Fruit fly (Drosophila melanogaster): ENCODE data around the gene psd.

The psd gene

DNA sequence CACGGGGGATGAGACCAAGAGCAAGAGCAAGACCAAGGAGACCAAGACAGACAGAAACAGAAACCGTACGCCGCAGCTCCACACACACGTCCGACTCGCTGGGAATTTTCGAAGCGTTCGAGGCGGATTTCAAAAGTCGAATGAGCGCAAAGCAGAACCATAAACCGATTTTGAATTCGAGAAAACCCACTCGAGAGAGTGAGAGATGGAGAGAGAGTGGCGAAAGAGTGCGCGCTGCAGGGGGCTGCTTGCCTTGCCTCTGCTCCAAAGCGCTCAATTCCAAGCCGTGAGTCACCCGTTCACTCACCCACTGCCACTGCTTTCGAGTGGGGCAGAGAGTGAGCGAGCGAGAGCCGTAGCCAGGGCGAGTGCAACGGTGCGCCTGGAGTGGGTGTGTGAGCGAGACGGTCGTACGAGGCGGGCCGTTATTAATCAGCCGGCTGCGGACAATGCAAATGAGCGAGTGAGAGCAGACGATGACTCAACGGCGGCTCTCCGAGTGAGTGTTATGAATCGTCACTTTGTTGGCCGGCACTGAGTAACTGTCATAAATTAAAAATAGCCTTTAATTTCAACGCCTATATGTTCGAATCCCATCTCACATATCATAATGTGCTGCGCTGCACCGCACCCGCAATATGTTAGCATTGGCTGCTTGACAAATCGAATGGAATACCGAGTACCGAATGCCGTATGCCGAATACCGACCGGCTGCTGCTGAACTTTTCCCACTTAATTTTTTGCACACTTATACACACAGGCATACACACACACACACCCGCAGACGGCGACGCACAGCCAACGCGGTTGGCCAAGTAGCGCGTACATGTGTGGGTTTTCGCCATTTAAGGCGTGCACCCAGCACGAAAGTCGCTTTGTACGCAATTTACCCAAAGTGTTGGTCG is 15.5 kb upstream of the psd start (continued):
- TF ChIP-seq Hr3 (GFP tag; optimal IDR thresholded peaks at IDR 0.05) (no peak), al (GFP tag; IDR thresholded peaks at IDR 0.05) (no peak), zfh1 (GFP tag; IDR thresholded peaks at IDR 0.05) (no peak), CG15514 (GFP tag; optimal IDR thresholded peaks at IDR 0.05) (peak; percentile 25), Max (GFP tag; optimal IDR thresholded peaks at IDR 0.05) (no peak), CG2116 (GFP tag; optimal IDR thresholded peaks at IDR 0.05) (no peak), crc (GFP tag; optimal IDR thresholded peaks at IDR 0.05) (no peak), CG10431 (GFP tag; optimal IDR thresholded peaks at IDR 0.05) (peak; percentile 35), YL-1 (GFP tag; optimal IDR thresholded peaks at IDR 0.05) (peak; percentile 23), sr (GFP tag; IDR thresholded peaks at IDR 0.05) (no peak), HLH54F (GFP tag; optimal IDR thresholded peaks at IDR 0.05) (no peak), zf30C (GFP tag; optimal IDR thresholded peaks at IDR 0.05) (peak; percentile 26), tin (GFP tag; optimal IDR thresholded peaks at IDR 0.05) (peak; percentile 1), cwo (GFP tag; optimal IDR thresholded peaks at IDR 0.05) (peak; percentile 33), onecut (GFP tag; IDR thresholded peaks at IDR 0.05) (peak; percentile 8; the same call in 1 of the 2 replicates), lilli (GFP tag; optimal IDR thresholded peaks at IDR 0.05) (peak; percentile 9), CG13894 (tag; optimal IDR thresholded peaks at IDR 0.05) (peak; percentile 57), ham (GFP tag; IDR thresholded peaks at IDR 0.05) (no peak), Pdp1 (GFP tag; optimal IDR thresholded peaks at IDR 0.05) (peak in 1 of 2 experiments; percentile 19), trem (tag; optimal IDR thresholded peaks at IDR 0.05) (peak; percentile 12), CG10209 (GFP tag; optimal IDR thresholded peaks at IDR 0.05) (no peak), CG12942 (GFP tag; optimal IDR thresholded peaks at IDR 0.05) (no peak), nau (GFP tag; optimal IDR thresholded peaks at IDR 0.05) (no peak), insv (GFP tag; optimal IDR thresholded peaks at IDR 0.05) (peak in 1 of 2 experiments; percentile 37), CG13287 (GFP tag; IDR thresholded peaks at IDR 0.05; ENCODE audit: partially characterized antibody) (no peak), HLH4C (GFP tag; IDR thresholded peaks at IDR 0.05; ENCODE audit: partially characterized antibody) (no peak), CG42726 (GFP tag; IDR thresholded peaks at IDR 0.05; ENCODE audit: partially characterized antibody) (no peak), croc (GFP tag; conservative IDR thresholded peaks at IDR 0.05) (no peak), danr (GFP tag; IDR thresholded peaks at IDR 0.05) (no peak), Sox102F (GFP tag; optimal IDR thresholded peaks at IDR 0.05) (no peak), Camta (GFP tag; optimal IDR thresholded peaks at IDR 0.05) (no peak), dmrt99B (tag; optimal IDR thresholded peaks at IDR 0.05) (peak; percentile 30), kay (GFP tag; optimal IDR thresholded peaks at IDR 0.05) (peak; percentile 98), lbe (GFP tag; optimal IDR thresholded peaks at IDR 0.05) (peak; percentile 70), CG1233 (GFP tag; optimal IDR thresholded peaks at IDR 0.05) (peak; percentile 37), PHDP (tag; optimal IDR thresholded peaks at IDR 0.05) (peak; percentile 22), CG14860 (GFP tag; IDR thresholded peaks at IDR 0.05; ENCODE audit: partially characterized antibody) (no peak), HLH3B (GFP tag; IDR thresholded peaks at IDR 0.05) (no peak), CrebB (tag; optimal IDR thresholded peaks at IDR 0.05) (no peak), sd (tag; optimal IDR thresholded peaks at IDR 0.05) (peak; percentile 41), cg (GFP tag; optimal IDR thresholded peaks at IDR 0.05) (peak; percentile 92), jigr1 (GFP tag; IDR thresholded peaks at IDR 0.05) (no peak), lov (optimal IDR thresholded peaks at IDR 0.05) (no peak), lov (GFP tag; IDR thresholded peaks at IDR 0.05) (no peak), CG11456 (GFP tag; IDR thresholded peaks at IDR 0.05) (no peak), CG18764 (GFP tag; optimal IDR thresholded peaks at IDR 0.05) (no peak), D19B (GFP tag; optimal IDR thresholded peaks at IDR 0.05) (no peak), scrt (GFP tag; optimal IDR thresholded peaks at IDR 0.05) (peak; percentile 49)

Measured in whole organism, embryonic.